ENCODE assay signal across 1 fruit fly cellular context in the genomic region with DNA sequence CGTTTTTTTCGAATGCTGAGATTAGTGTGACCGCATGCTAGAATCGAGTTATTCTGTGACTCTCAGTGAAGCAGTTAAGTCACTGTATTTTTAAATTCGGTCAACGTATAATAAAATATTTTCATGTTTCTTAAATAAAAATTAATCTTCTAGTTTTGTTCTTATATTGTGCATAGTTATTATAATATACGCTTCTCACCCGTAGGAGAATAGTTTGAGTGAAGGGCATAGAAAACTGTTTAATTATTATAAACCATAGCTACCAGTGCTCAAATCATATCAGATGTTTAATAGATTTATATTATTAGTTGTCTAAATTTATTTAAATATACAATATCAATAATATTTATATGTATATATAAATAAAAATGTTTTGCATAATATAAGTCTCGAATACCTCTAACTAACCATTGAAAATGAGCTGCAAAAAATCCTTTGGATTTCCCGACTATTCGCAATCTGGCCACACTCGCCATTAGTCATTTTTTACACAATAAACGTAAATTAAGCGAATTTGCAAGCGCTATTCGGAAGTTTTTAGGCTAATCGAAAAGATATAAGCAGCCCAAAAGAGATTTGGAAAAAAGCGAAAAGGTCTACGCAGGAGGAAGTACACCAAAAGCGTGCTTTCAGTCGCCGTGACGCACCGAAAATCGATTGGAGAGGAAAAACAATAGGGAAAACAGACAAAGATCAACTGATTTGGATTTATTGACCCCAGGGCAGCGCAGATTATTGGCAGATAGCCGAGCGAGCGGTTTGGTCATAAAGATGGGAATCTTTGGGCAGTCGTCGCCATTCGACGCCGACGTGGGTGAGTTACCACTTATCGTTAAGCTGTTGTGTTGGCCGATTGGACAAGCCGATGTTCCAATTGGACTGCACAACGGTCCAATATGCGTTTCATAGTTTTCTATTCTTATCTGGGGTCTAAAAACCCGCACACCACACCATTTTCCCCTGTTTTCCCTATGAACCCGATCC.
A peak's percentile ranks its signal among the peaks of the same experiment; 100 is the strongest.
TF ChIP-seq lines count a peak whose summit lies in the region.

A gene (minus strand): TSS at position 31 of the 984 bp plus-strand sequence.
A gene (plus strand): TSS at position 473 of the 984 bp plus-strand sequence.

TF ChIP-seq in whole organism, embryonic, 481 proteins besides CTCF, POLR2A, EP300 and RAD21 (continued from another document and continues in another):
- no peak for TF ChIP-seq gsb (GFP tag; IDR thresholded peaks at IDR 0.05; lab: Robert Waterston, UW)
- peak; percentile 32 for TF ChIP-seq CG12942 (GFP tag; optimal IDR thresholded peaks at IDR 0.05; lab: Kevin White, UChicago)
- TF ChIP-seq fd96Cb (tag; optimal IDR thresholded peaks at IDR 0.05; lab: Kevin White, UChicago) = peak; percentile 31
- no peak for TF ChIP-seq Rx (GFP tag; IDR thresholded peaks at IDR 0.05; lab: Robert Waterston, UW)
- no peak for TF ChIP-seq tup (GFP tag; optimal IDR thresholded peaks at IDR 0.05; lab: Kevin White, UChicago)
- peak; percentile 30 for TF ChIP-seq pzg (GFP tag; optimal IDR thresholded peaks at IDR 0.05; lab: Kevin White, UChicago)
- no peak for TF ChIP-seq bowl (GFP tag; IDR thresholded peaks at IDR 0.05; lab: Robert Waterston, UW)
- TF ChIP-seq Trl (optimal IDR thresholded peaks at IDR 0.05; lab: Kevin White, UChicago) = no peak
- no peak for TF ChIP-seq Trl (GFP tag; optimal IDR thresholded peaks at IDR 0.05; lab: Kevin White, UChicago)
- TF ChIP-seq Aef1 (GFP tag; IDR thresholded peaks at IDR 0.05; lab: Robert Waterston, UW) = peak; percentile 23; the same call in 1 of the 3 replicates
- no peak for TF ChIP-seq CG6813 (GFP tag; optimal IDR thresholded peaks at IDR 0.05; lab: Kevin White, UChicago)
- no peak for TF ChIP-seq CG14860 (GFP tag; IDR thresholded peaks at IDR 0.05; lab: Robert Waterston, UW; ENCODE audit: partially characterized antibody)
- no peak for TF ChIP-seq pho (GFP tag; optimal IDR thresholded peaks at IDR 0.05; lab: Kevin White, UChicago)
- peak; percentile 57 for TF ChIP-seq gcm (GFP tag; optimal IDR thresholded peaks at IDR 0.05; lab: Kevin White, UChicago)
- TF ChIP-seq cato (GFP tag; optimal IDR thresholded peaks at IDR 0.05; lab: Kevin White, UChicago; ENCODE audit: borderline replicate concordance) = peak; percentile 54
- no peak for TF ChIP-seq CG3838 (GFP tag; optimal IDR thresholded peaks at IDR 0.05; lab: Kevin White, UChicago)
- no peak for TF ChIP-seq HLH4C (GFP tag; IDR thresholded peaks at IDR 0.05; lab: Robert Waterston, UW; ENCODE audit: partially characterized antibody)
- no peak for TF ChIP-seq CG14965 (GFP tag; optimal IDR thresholded peaks at IDR 0.05; lab: Kevin White, UChicago; ENCODE audit: borderline replicate concordance)
- TF ChIP-seq cad (GFP tag; optimal IDR thresholded peaks at IDR 0.05; lab: Kevin White, UChicago) = no peak
- TF ChIP-seq D (optimal IDR thresholded peaks at IDR 0.05; lab: Kevin White, UChicago) = peak; percentile 69
- peak; percentile 28 for TF ChIP-seq D (GFP tag; optimal IDR thresholded peaks at IDR 0.05; lab: Kevin White, UChicago)
- TF ChIP-seq Camta (GFP tag; optimal IDR thresholded peaks at IDR 0.05; lab: Kevin White, UChicago) = no peak
- peak; percentile 47 for TF ChIP-seq CG4424 (GFP tag; optimal IDR thresholded peaks at IDR 0.05; lab: Kevin White, UChicago)
- no peak for TF ChIP-seq ap (GFP tag; IDR thresholded peaks at IDR 0.05; lab: Robert Waterston, UW)
- TF ChIP-seq CG1792 (GFP tag; optimal IDR thresholded peaks at IDR 0.05; lab: Kevin White, UChicago) = no peak
- peak; percentile 42 for TF ChIP-seq B-H2 (GFP tag; optimal IDR thresholded peaks at IDR 0.05; lab: Kevin White, UChicago)
- TF ChIP-seq corto (GFP tag; optimal IDR thresholded peaks at IDR 0.05; lab: Kevin White, UChicago) = no peak
- TF ChIP-seq lbe (GFP tag; optimal IDR thresholded peaks at IDR 0.05; lab: Kevin White, UChicago) = peak; percentile 8
- no peak for TF ChIP-seq Side (GFP tag; optimal IDR thresholded peaks at IDR 0.05; lab: Kevin White, UChicago)
- no peak for TF ChIP-seq eyg (GFP tag; optimal IDR thresholded peaks at IDR 0.05; lab: Kevin White, UChicago)
- TF ChIP-seq HmgZ (tag; optimal IDR thresholded peaks at IDR 0.05; lab: Kevin White, UChicago) = no peak
- TF ChIP-seq CG10979 (tag; optimal IDR thresholded peaks at IDR 0.05; lab: Kevin White, UChicago) = peak; percentile 50
- no peak for TF ChIP-seq Hand (GFP tag; optimal IDR thresholded peaks at IDR 0.05; lab: Kevin White, UChicago)
- TF ChIP-seq lov (optimal IDR thresholded peaks at IDR 0.05; lab: Kevin White, UChicago) = no peak
- no peak for TF ChIP-seq lov (GFP tag; IDR thresholded peaks at IDR 0.05; lab: Robert Waterston, UW)
- TF ChIP-seq CG8388 (GFP tag; optimal IDR thresholded peaks at IDR 0.05; lab: Kevin White, UChicago) = peak; percentile 72
- TF ChIP-seq CG3281 (GFP tag; optimal IDR thresholded peaks at IDR 0.05; lab: Kevin White, UChicago) = peak; percentile 61
- peak; percentile 34; the same call in 1 of the 2 replicates for TF ChIP-seq CG9932 (GFP tag; IDR thresholded peaks at IDR 0.05; lab: Robert Waterston, UW)
- TF ChIP-seq emc (GFP tag; optimal IDR thresholded peaks at IDR 0.05; lab: Kevin White, UChicago) = no peak
- TF ChIP-seq knrl (GFP tag; IDR thresholded peaks at IDR 0.05; lab: Robert Waterston, UW; ENCODE audit: partially characterized antibody) = no peak
- TF ChIP-seq CG8281 (tag; optimal IDR thresholded peaks at IDR 0.05; lab: Kevin White, UChicago) = peak; percentile 29
- TF ChIP-seq exex (tag; optimal IDR thresholded peaks at IDR 0.05; lab: Kevin White, UChicago) = peak; percentile 14
- TF ChIP-seq CG4328 (GFP tag; optimal IDR thresholded peaks at IDR 0.05; lab: Kevin White, UChicago) = peak; percentile 0
- TF ChIP-seq HmgD (GFP tag; optimal IDR thresholded peaks at IDR 0.05; lab: Kevin White, UChicago) = no peak
- TF ChIP-seq tna (GFP tag; IDR thresholded peaks at IDR 0.05; lab: Robert Waterston, UW; ENCODE audit: partially characterized antibody) = no peak
- no peak for TF ChIP-seq CG7271 (tag; optimal IDR thresholded peaks at IDR 0.05; lab: Kevin White, UChicago)
- no peak for TF ChIP-seq pnt (GFP tag; optimal IDR thresholded peaks at IDR 0.05; lab: Kevin White, UChicago)
- no peak for TF ChIP-seq dan (GFP tag; IDR thresholded peaks at IDR 0.05; lab: Robert Waterston, UW)
- TF ChIP-seq Atf3 (GFP tag; optimal IDR thresholded peaks at IDR 0.05; lab: Kevin White, UChicago) = no peak
- TF ChIP-seq CG12155 (GFP tag; optimal IDR thresholded peaks at IDR 0.05; lab: Kevin White, UChicago) = peak; percentile 24
- no peak for TF ChIP-seq CG17612 (GFP tag; IDR thresholded peaks at IDR 0.05; lab: Robert Waterston, UW)
- TF ChIP-seq insv (GFP tag; optimal IDR thresholded peaks at IDR 0.05; lab: Kevin White, UChicago) = peak; percentile 90 to 98
- TF ChIP-seq unpg (GFP tag; optimal IDR thresholded peaks at IDR 0.05; lab: Kevin White, UChicago) = peak; percentile 67
- no peak for TF ChIP-seq GATAe (GFP tag; conservative IDR thresholded peaks at IDR 0.05; lab: Robert Waterston, UW)
- TF ChIP-seq vfl (GFP tag; optimal IDR thresholded peaks at IDR 0.05; lab: Kevin White, UChicago) = no peak
- TF ChIP-seq TFAM (GFP tag; optimal IDR thresholded peaks at IDR 0.05; lab: Kevin White, UChicago) = no peak
- peak; percentile 9 for TF ChIP-seq YL-1 (GFP tag; optimal IDR thresholded peaks at IDR 0.05; lab: Kevin White, UChicago)
- TF ChIP-seq CG15011 (GFP tag; optimal IDR thresholded peaks at IDR 0.05; lab: Kevin White, UChicago) = no peak
- no peak for TF ChIP-seq CG7786 (GFP tag; optimal IDR thresholded peaks at IDR 0.05; lab: Kevin White, UChicago)
- no peak for TF ChIP-seq gce (GFP tag; IDR thresholded peaks at IDR 0.05; lab: Robert Waterston, UW)
- no peak for TF ChIP-seq CG13123 (GFP tag; optimal IDR thresholded peaks at IDR 0.05; lab: Kevin White, UChicago)
- peak; percentile 45 for TF ChIP-seq CG10543 (GFP tag; optimal IDR thresholded peaks at IDR 0.05; lab: Kevin White, UChicago)
- TF ChIP-seq sens (GFP tag; lab: Kevin White, UChicago) = peak; percentile 17
- TF ChIP-seq CG11696 (GFP tag; IDR thresholded peaks at IDR 0.05; lab: Robert Waterston, UW) = no peak
- TF ChIP-seq amos (GFP tag; IDR thresholded peaks at IDR 0.05; lab: Robert Waterston, UW; ENCODE audit: partially characterized antibody) = no peak
- TF ChIP-seq CG3163 (GFP tag; optimal IDR thresholded peaks at IDR 0.05; lab: Kevin White, UChicago) = no peak
- TF ChIP-seq CG10431 (GFP tag; optimal IDR thresholded peaks at IDR 0.05; lab: Kevin White, UChicago) = no peak
- TF ChIP-seq gfzf (GFP tag; optimal IDR thresholded peaks at IDR 0.05; lab: Kevin White, UChicago) = peak; percentile 64
- no peak for TF ChIP-seq CG4360 (GFP tag; IDR thresholded peaks at IDR 0.05; lab: Robert Waterston, UW)
- peak; percentile 61 for TF ChIP-seq Oli (tag; optimal IDR thresholded peaks at IDR 0.05; lab: Kevin White, UChicago)
- no peak for TF ChIP-seq otp (GFP tag; IDR thresholded peaks at IDR 0.05; lab: Robert Waterston, UW)
- TF ChIP-seq pan (optimal IDR thresholded peaks at IDR 0.05; lab: Kevin White, UChicago) = no peak
- peak in 1 of 2 experiments; percentile 37 for TF ChIP-seq pan (GFP tag; optimal IDR thresholded peaks at IDR 0.05 in 1 of 2, IDR thresholded peaks at IDR 0.05 in 1 of 2)
- TF ChIP-seq NC2β (GFP tag; optimal IDR thresholded peaks at IDR 0.05; lab: Kevin White, UChicago) = no peak
- no peak for TF ChIP-seq CG12769 (tag; optimal IDR thresholded peaks at IDR 0.05; lab: Kevin White, UChicago)
- TF ChIP-seq gsb-n (tag; optimal IDR thresholded peaks at IDR 0.05; lab: Kevin White, UChicago) = peak; percentile 62
- TF ChIP-seq CG7987 (GFP tag; optimal IDR thresholded peaks at IDR 0.05; lab: Kevin White, UChicago) = no peak
- no peak for TF ChIP-seq Dfd (GFP tag; optimal IDR thresholded peaks at IDR 0.05; lab: Kevin White, UChicago)
- TF ChIP-seq CG32772 (GFP tag; IDR thresholded peaks at IDR 0.05; lab: Robert Waterston, UW) = no peak
- TF ChIP-seq CG17361 (GFP tag; IDR thresholded peaks at IDR 0.05; lab: Robert Waterston, UW) = peak; percentile 67
- TF ChIP-seq CG5245 (GFP tag; optimal IDR thresholded peaks at IDR 0.05; lab: Kevin White, UChicago) = no peak
- TF ChIP-seq ab (GFP tag; optimal IDR thresholded peaks at IDR 0.05; lab: Kevin White, UChicago) = no peak
- peak; percentile 29 for TF ChIP-seq tap (tag; optimal IDR thresholded peaks at IDR 0.05; lab: Kevin White, UChicago)
- no peak for TF ChIP-seq CG10959 (GFP tag; IDR thresholded peaks at IDR 0.05; lab: Robert Waterston, UW)
- TF ChIP-seq CG14710 (tag; optimal IDR thresholded peaks at IDR 0.05; lab: Kevin White, UChicago) = peak; percentile 73
- no peak for TF ChIP-seq CG6791 (GFP tag; IDR thresholded peaks at IDR 0.05; lab: Robert Waterston, UW; ENCODE audit: partially characterized antibody)
- TF ChIP-seq croc (GFP tag; conservative IDR thresholded peaks at IDR 0.05; lab: Robert Waterston, UW) = no peak
- TF ChIP-seq ham (GFP tag; IDR thresholded peaks at IDR 0.05; lab: Robert Waterston, UW) = no peak
- TF ChIP-seq CG8478 (optimal IDR thresholded peaks at IDR 0.05; lab: Kevin White, UChicago) = no peak
- no peak for TF ChIP-seq C15 (GFP tag; IDR thresholded peaks at IDR 0.05; lab: Robert Waterston, UW)
- TF ChIP-seq CG2202 (tag; optimal IDR thresholded peaks at IDR 0.05; lab: Kevin White, UChicago) = peak; percentile 5
- TF ChIP-seq Hr51 (GFP tag; optimal IDR thresholded peaks at IDR 0.05; lab: Kevin White, UChicago) = peak in 1 of 2 experiments; percentile 70
- no peak for TF ChIP-seq MTF-1 (GFP tag; optimal IDR thresholded peaks at IDR 0.05; lab: Kevin White, UChicago; ENCODE audit: borderline replicate concordance)
- no peak for TF ChIP-seq Oaz (GFP tag; IDR thresholded peaks at IDR 0.05; lab: Robert Waterston, UW)
- TF ChIP-seq CG7372 (GFP tag; IDR thresholded peaks at IDR 0.05; lab: Robert Waterston, UW) = no peak
- TF ChIP-seq Opbp (GFP tag; IDR thresholded peaks at IDR 0.05; lab: Robert Waterston, UW; ENCODE audit: partially characterized antibody) = no peak
- TF ChIP-seq eve (GFP tag; optimal IDR thresholded peaks at IDR 0.05; lab: Kevin White, UChicago) = no peak
- no peak for TF ChIP-seq sisA (GFP tag; IDR thresholded peaks at IDR 0.05; lab: Robert Waterston, UW)
- TF ChIP-seq CG33213 (GFP tag; optimal IDR thresholded peaks at IDR 0.05; lab: Kevin White, UChicago) = no peak
- no peak for TF ChIP-seq CG9215 (GFP tag; IDR thresholded peaks at IDR 0.05; lab: Robert Waterston, UW)
- no peak for TF ChIP-seq CG16813 (GFP tag; IDR thresholded peaks at IDR 0.05; lab: Robert Waterston, UW; ENCODE audit: partially characterized antibody)
- no peak for TF ChIP-seq CG7357 (GFP tag; IDR thresholded peaks at IDR 0.05; lab: Robert Waterston, UW)
- TF ChIP-seq E2f2 (GFP tag; IDR thresholded peaks at IDR 0.05; lab: Robert Waterston, UW) = peak; percentile 83
- no peak for TF ChIP-seq pb (GFP tag; optimal IDR thresholded peaks at IDR 0.05; lab: Kevin White, UChicago)
- TF ChIP-seq Bgb (GFP tag; IDR thresholded peaks at IDR 0.05; lab: Robert Waterston, UW; ENCODE audit: partially characterized antibody) = no peak
- TF ChIP-seq CG32532 (GFP tag; IDR thresholded peaks at IDR 0.05; lab: Robert Waterston, UW) = peak; percentile 60
- TF ChIP-seq CG34422 (GFP tag; IDR thresholded peaks at IDR 0.05; lab: Robert Waterston, UW) = peak; percentile 51; the same call in 1 of the 3 replicates
- no peak for TF ChIP-seq H2.0 (GFP tag; IDR thresholded peaks at IDR 0.05; lab: Robert Waterston, UW)
- peak; percentile 11 for TF ChIP-seq scrt (GFP tag; optimal IDR thresholded peaks at IDR 0.05; lab: Kevin White, UChicago)
- TF ChIP-seq zfh2 (GFP tag; optimal IDR thresholded peaks at IDR 0.05; lab: Kevin White, UChicago) = no peak
- TF ChIP-seq Drgx (GFP tag; IDR thresholded peaks at IDR 0.05; lab: Robert Waterston, UW) = 0 out of 2 replicates have a peak, but pooled peaks have one; percentile 9
- TF ChIP-seq sna (GFP tag; IDR thresholded peaks at IDR 0.05; lab: Robert Waterston, UW; ENCODE audit: partially characterized antibody) = no peak
- peak; percentile 21; the same call in 1 of the 2 replicates for TF ChIP-seq NFAT (GFP tag; IDR thresholded peaks at IDR 0.05; lab: Robert Waterston, UW)
- peak; percentile 11 for TF ChIP-seq Ets97D (GFP tag; optimal IDR thresholded peaks at IDR 0.05; lab: Kevin White, UChicago)
- no peak for TF ChIP-seq gro (GFP tag; optimal IDR thresholded peaks at IDR 0.05; lab: Kevin White, UChicago)
- peak; percentile 62 for TF ChIP-seq MESR4 (GFP tag; optimal IDR thresholded peaks at IDR 0.05; lab: Kevin White, UChicago)
- TF ChIP-seq fd102C (GFP tag; optimal IDR thresholded peaks at IDR 0.05; lab: Kevin White, UChicago) = no peak
- TF ChIP-seq oc (tag; optimal IDR thresholded peaks at IDR 0.05; lab: Kevin White, UChicago) = peak; percentile 42
- no peak for TF ChIP-seq CG5953 (GFP tag; IDR thresholded peaks at IDR 0.05; lab: Robert Waterston, UW)
- TF ChIP-seq Fer1 (GFP tag; optimal IDR thresholded peaks at IDR 0.05; lab: Kevin White, UChicago) = peak; percentile 16
- no peak for TF ChIP-seq CG4404 (GFP tag; IDR thresholded peaks at IDR 0.05; lab: Robert Waterston, UW)
